Fruit fly (Drosophila melanogaster): ENCODE measurements around the gene Nmd3.

Gene Nmd3

dm6 chrX:2137587-2138341 is 46.7 kb downstream of the Nmd3 start (continued):
- TF ChIP-seq NfI (GFP tag; optimal IDR thresholded peaks at IDR 0.05): peak; percentile 99
- TF ChIP-seq dpn (GFP tag; optimal IDR thresholded peaks at IDR 0.05): peak; percentile 91 to 98
- TF ChIP-seq her (GFP tag; optimal IDR thresholded peaks at IDR 0.05): peak; percentile 55
- TF ChIP-seq CG1647 (GFP tag; optimal IDR thresholded peaks at IDR 0.05): peak; percentile 94
- TF ChIP-seq hth (optimal IDR thresholded peaks at IDR 0.05): no peak
- TF ChIP-seq CG7556 (GFP tag; optimal IDR thresholded peaks at IDR 0.05): peak; percentile 99
- TF ChIP-seq jing (GFP tag; optimal IDR thresholded peaks at IDR 0.05): peak; percentile 98
- peak in 1 of 3 experiments; percentile 99 for TF ChIP-seq lola (GFP tag; optimal IDR thresholded peaks at IDR 0.05)
- peak; percentile 99 for TF ChIP-seq caup (GFP tag; optimal IDR thresholded peaks at IDR 0.05; ENCODE audit: severe bottlenecking)
- TF ChIP-seq Dek (tag; optimal IDR thresholded peaks at IDR 0.05): peak; percentile 99
- TF ChIP-seq Nf-YA (GFP tag; IDR thresholded peaks at IDR 0.05): peak; percentile 97
- TF ChIP-seq MBD-R2 (GFP tag; IDR thresholded peaks at IDR 0.05): peak; percentile 96
- peak; percentile 97 for TF ChIP-seq CG6272 (GFP tag; IDR thresholded peaks at IDR 0.05)
- peak; percentile 99 for TF ChIP-seq HmgZ (tag; optimal IDR thresholded peaks at IDR 0.05)
- peak; percentile 99 for TF ChIP-seq Awh (GFP tag; IDR thresholded peaks at IDR 0.05)
- TF ChIP-seq CG12219 (GFP tag; optimal IDR thresholded peaks at IDR 0.05): peak; percentile 99
- TF ChIP-seq Asciz (GFP tag; optimal IDR thresholded peaks at IDR 0.05): peak; percentile 99
- peak; percentile 93 for TF ChIP-seq CG31365 (tag; optimal IDR thresholded peaks at IDR 0.05)
- TF ChIP-seq CG11398 (GFP tag; optimal IDR thresholded peaks at IDR 0.05): peak; percentile 67
- TF ChIP-seq CG1529 (GFP tag; optimal IDR thresholded peaks at IDR 0.05): peak; percentile 99
- peak; percentile 98 for TF ChIP-seq sug (tag; optimal IDR thresholded peaks at IDR 0.05)
- peak; percentile 99 for TF ChIP-seq Ada2b (GFP tag; IDR thresholded peaks at IDR 0.05)
- TF ChIP-seq exex (tag; optimal IDR thresholded peaks at IDR 0.05): peak; percentile 93
- peak; percentile 98 for TF ChIP-seq ci (GFP tag; IDR thresholded peaks at IDR 0.05)
- no peak for TF ChIP-seq Tbp (GFP tag; optimal IDR thresholded peaks at IDR 0.05)
- TF ChIP-seq cato (GFP tag; optimal IDR thresholded peaks at IDR 0.05; ENCODE audit: borderline replicate concordance): peak; percentile 97
- TF ChIP-seq kay (GFP tag; optimal IDR thresholded peaks at IDR 0.05): peak; percentile 94
- peak; percentile 99 for TF ChIP-seq CG6683 (GFP tag; optimal IDR thresholded peaks at IDR 0.05)
- peak; percentile 94 for TF ChIP-seq CG1603 (tag; optimal IDR thresholded peaks at IDR 0.05)
- peak; percentile 98 for TF ChIP-seq CG10431 (GFP tag; optimal IDR thresholded peaks at IDR 0.05)
- TF ChIP-seq Dad (GFP tag; optimal IDR thresholded peaks at IDR 0.05): peak; percentile 93
- peak; percentile 94 for TF ChIP-seq CG18011 (GFP tag; optimal IDR thresholded peaks at IDR 0.05)
- TF ChIP-seq CG17568 (GFP tag; optimal IDR thresholded peaks at IDR 0.05): peak; percentile 99
- peak; percentile 92 for TF ChIP-seq Nf-YC (tag; optimal IDR thresholded peaks at IDR 0.05)
- TF ChIP-seq CG17186 (GFP tag; optimal IDR thresholded peaks at IDR 0.05): peak; percentile 92
- peak in 1 of 3 experiments; percentile 98 for TF ChIP-seq Stat92E (GFP tag; optimal IDR thresholded peaks at IDR 0.05)
- TF ChIP-seq CG15479 (GFP tag; optimal IDR thresholded peaks at IDR 0.05): peak; percentile 92
- TF ChIP-seq aop (GFP tag; IDR thresholded peaks at IDR 0.05): peak; percentile 54; the same call in 1 of the 2 replicates
- TF ChIP-seq bcd (GFP tag; optimal IDR thresholded peaks at IDR 0.05): peak; percentile 99
- peak; percentile 99 for TF ChIP-seq CG34376 (GFP tag; optimal IDR thresholded peaks at IDR 0.05)
- TF ChIP-seq B-H2 (GFP tag; optimal IDR thresholded peaks at IDR 0.05): peak; percentile 99
- peak; percentile 98 for TF ChIP-seq lbe (GFP tag; optimal IDR thresholded peaks at IDR 0.05)
- peak; percentile 99 for TF ChIP-seq gsb-n (tag; optimal IDR thresholded peaks at IDR 0.05)
- peak; percentile 98 for TF ChIP-seq B-H1 (GFP tag; IDR thresholded peaks at IDR 0.05)
- TF ChIP-seq zen (tag; optimal IDR thresholded peaks at IDR 0.05): peak; percentile 99
- peak; percentile 94 for TF ChIP-seq CG3838 (GFP tag; optimal IDR thresholded peaks at IDR 0.05)
- peak; percentile 48; the same call in 3 of the 4 replicates for TF ChIP-seq Dll (GFP tag; IDR thresholded peaks at IDR 0.05; ENCODE audit: partially characterized antibody)
- TF ChIP-seq CG17802 (tag; optimal IDR thresholded peaks at IDR 0.05): peak; percentile 92

All from whole organism, embryonic.